Worm (Caenorhabditis elegans) whole organism, early embryonic: ENCODE results near the gene sdz-12.

Experiments used
- F13C5.2 ChIP-seq: sonication (generic microtip); optimal IDR thresholded peaks from 2 replicates; lab custom pipeline; 2017; ENCODE audit warnings: mild to moderate bottlenecking, missing genetic modification characterization, inconsistent platforms, missing compliant biosample characterization
- ama-1 ChIP-seq: fragments of 150-350 bp; optimal IDR thresholded peaks from 2 replicates; lab custom pipeline; 2014
- ceh-13 ChIP-seq: fragments of 200-800 bp; sonication (Bioruptor generic); optimal IDR thresholded peaks from 2 replicates; lab custom pipeline; 2018; ENCODE audit warnings: mild to moderate bottlenecking, missing genetic modification characterization, missing compliant biosample characterization
- scrt-1 ChIP-seq: fragments of 200-800 bp; sonication (Bioruptor generic); IDR thresholded peaks from 2 replicates; pipeline ENCODE4 v1.3.6; 2022; ENCODE audit warnings: missing genetic modification characterization, missing compliant biosample characterization
- tbx-11 ChIP-seq: fragments of 200-800 bp; sonication (Bioruptor generic); IDR thresholded peaks from 2 replicates; pipeline ENCODE4 v1.3.6; 2022; ENCODE audit warnings: missing genetic modification characterization, missing compliant biosample characterization
- tbx-37 ChIP-seq: fragments of 200-800 bp; sonication (Bioruptor generic); conservative IDR thresholded peaks from 2 replicates; pipeline ENCODE4 v1.3.6; 2022; ENCODE audit warnings: missing genetic modification reagents, missing genetic modification characterization, missing compliant biosample characterization

- no peak for TF ChIP-seq ama-1 (lab: Kevin White, UChicago)
- TF ChIP-seq ceh-13 (GFP tag; lab: Kevin White, UChicago), result no peak
- TF ChIP-seq tbx-37, result no peak
- TF ChIP-seq F13C5.2 (tag; lab: Kevin White, UChicago), result no peak
- TF ChIP-seq scrt-1 (GFP tag; lab: Robert Waterston, UW), result no peak
- no peak for TF ChIP-seq tbx-11 (GFP tag; lab: Robert Waterston, UW)
Observed at ce11 chrII:3741584-3741983, 10.0 kb upstream of the sdz-12 start, which contains the start of gene F12E12.1.
